Fruit fly (Drosophila melanogaster) whole organism, embryonic: Measurements from ENCODE around the gene Claspin.

Source experiments
- Asciz ChIP-seq: fragments of 200-800 bp; sonication (Bioruptor generic); optimal IDR thresholded peaks from 2 replicates; lab custom pipeline; 2017; ENCODE audit warnings: missing biosample characterization, mild to moderate bottlenecking, missing genetic modification characterization, missing genetic modification reagents
- Atf-2 ChIP-seq: fragments of 200-800 bp; sonication (Bioruptor generic); optimal IDR thresholded peaks from 2 replicates; lab custom pipeline; 2016; ENCODE audit warnings: missing biosample characterization, missing genetic modification characterization
- Awh ChIP-seq: fragments of 200-800 bp; sonication (Bioruptor generic); IDR thresholded peaks from 2 replicates; pipeline ENCODE4, ENCODE4 v1.3.6; 2022; ENCODE audit warnings: missing biosample characterization, missing genetic modification characterization
- BtbVII ChIP-seq: fragments of 200-800 bp; sonication (Bioruptor generic); optimal IDR thresholded peaks from 3 replicates; lab custom pipeline; 2017; ENCODE audit warnings: missing biosample characterization, mild to moderate bottlenecking, missing genetic modification characterization
- CG10565 ChIP-seq: fragments of 200-800 bp; sonication (Bioruptor generic); optimal IDR thresholded peaks from 3 replicates; lab custom pipeline; 2016; ENCODE audit warnings: missing biosample characterization, mild to moderate bottlenecking, missing genetic modification characterization
- CG10979 ChIP-seq: fragments of 200-800 bp; sonication (Bioruptor generic); optimal IDR thresholded peaks from 2 replicates; lab custom pipeline; 2018; ENCODE audit warnings: missing biosample characterization, mild to moderate bottlenecking, missing genetic modification characterization, moderate library complexity
- CG11085 ChIP-seq: fragments of 200-800 bp; sonication (Bioruptor generic); IDR thresholded peaks from 2 replicates; pipeline ENCODE4 v1.3.6; 2022; ENCODE audit warnings: missing biosample characterization, missing genetic modification characterization
- CG11723 ChIP-seq: fragments of 200-800 bp; sonication (Bioruptor generic); optimal IDR thresholded peaks from 2 replicates; lab custom pipeline; 2017; ENCODE audit warnings: missing biosample characterization, mild to moderate bottlenecking, missing genetic modification characterization
- CG12659 ChIP-seq: fragments of 200-800 bp; sonication (Bioruptor generic); optimal IDR thresholded peaks from 3 replicates; lab custom pipeline; 2017; ENCODE audit warnings: mild to moderate bottlenecking, missing biosample characterization, missing genetic modification reagents, missing genetic modification characterization
- CG15514 ChIP-seq: fragments of 200-800 bp; sonication (Bioruptor generic); optimal IDR thresholded peaks from 3 replicates; lab custom pipeline; 2017; ENCODE audit warnings: missing biosample characterization, missing genetic modification characterization, mild to moderate bottlenecking, moderate library complexity, missing genetic modification reagents
- CG15696 ChIP-seq: fragments of 200-800 bp; sonication (Bioruptor generic); optimal IDR thresholded peaks from 2 replicates; lab custom pipeline; 2019; ENCODE audit warnings: missing biosample characterization, mild to moderate bottlenecking, missing genetic modification characterization, moderate library complexity
- CG1647 ChIP-seq: fragments of 200-800 bp; sonication (Bioruptor generic); optimal IDR thresholded peaks from 3 replicates; lab custom pipeline; 2016; ENCODE audit warnings: missing biosample characterization, missing genetic modification characterization
- CG17912 ChIP-seq: fragments of 200-800 bp; sonication (Bioruptor generic); optimal IDR thresholded peaks from 2 replicates; lab custom pipeline; 2018; ENCODE audit warnings: missing biosample characterization, mild to moderate bottlenecking, missing genetic modification characterization
- CG18619 ChIP-seq: fragments of 200-800 bp; sonication (Bioruptor generic); optimal IDR thresholded peaks from 3 replicates; lab custom pipeline; 2017; ENCODE audit warnings: missing biosample characterization, mild to moderate bottlenecking, missing genetic modification characterization
- CG2199 ChIP-seq: fragments of 200-800 bp; sonication (Bioruptor generic); IDR thresholded peaks from 3 replicates; pipeline ENCODE4 v1.3.6; 2022; ENCODE audit warnings: missing biosample characterization, missing genetic modification characterization
- CG30431 ChIP-seq: fragments of 200-800 bp; sonication (Bioruptor generic); optimal IDR thresholded peaks from 2 replicates; lab custom pipeline; 2017; ENCODE audit warnings: missing biosample characterization, missing genetic modification characterization
- CG7357 ChIP-seq: fragments of 200-800 bp; sonication (Bioruptor generic); IDR thresholded peaks from 3 replicates; pipeline ENCODE4 v1.3.6; 2022; ENCODE audit warnings: missing biosample characterization, missing genetic modification characterization
- CG9727 ChIP-seq: fragments of 200-800 bp; sonication (Bioruptor generic); optimal IDR thresholded peaks from 3 replicates; lab custom pipeline; 2017; ENCODE audit warnings: missing biosample characterization, mild to moderate bottlenecking, missing genetic modification characterization
- CG9932 ChIP-seq: fragments of 200-800 bp; sonication (Bioruptor generic); IDR thresholded peaks from 2 replicates; pipeline ENCODE4 v1.3.6; 2022; ENCODE audit warnings: missing biosample characterization, missing genetic modification characterization
- Dad ChIP-seq: fragments of 200-800 bp; sonication (Bioruptor generic); optimal IDR thresholded peaks from 3 replicates; lab custom pipeline; 2016; ENCODE audit warnings: missing biosample characterization, missing genetic modification characterization
- Drgx ChIP-seq: fragments of 200-800 bp; sonication (Bioruptor generic); IDR thresholded peaks from 2 replicates; pipeline ENCODE4 v1.3.6; 2022; ENCODE audit warnings: missing biosample characterization, missing genetic modification characterization
- Fer1 ChIP-seq: fragments of 200-800 bp; sonication (Bioruptor generic); optimal IDR thresholded peaks from 2 replicates; lab custom pipeline; 2017; ENCODE audit warnings: missing biosample characterization, mild to moderate bottlenecking, missing genetic modification characterization
- Fer2 ChIP-seq: fragments of 200-800 bp; sonication (Bioruptor generic); optimal IDR thresholded peaks from 2 replicates; lab custom pipeline; 2018; ENCODE audit warnings: missing biosample characterization, mild to moderate bottlenecking, missing genetic modification characterization, moderate library complexity
- Hsf ChIP-seq: fragments of 200-800 bp; sonication (Bioruptor generic); optimal IDR thresholded peaks from 3 replicates; lab custom pipeline; 2016; ENCODE audit warnings: missing biosample characterization, missing genetic modification characterization
- MESR4 ChIP-seq: fragments of 200-800 bp; sonication (Bioruptor generic); optimal IDR thresholded peaks from 2 replicates; lab custom pipeline; 2018; ENCODE audit warnings: missing biosample characterization, mild to moderate bottlenecking, missing genetic modification characterization, moderate library complexity
- Med ChIP-seq: fragments of 200-800 bp; sonication (Bioruptor generic); peaks from one replicate; lab custom pipeline; 2016; ENCODE audit warnings: missing biosample characterization, missing genetic modification characterization, mild to moderate bottlenecking, inconsistent platforms, moderate library complexity
- Myb ChIP-seq: fragments of 200-800 bp; sonication (Bioruptor generic); optimal IDR thresholded peaks from 2 replicates; lab custom pipeline; 2016; ENCODE audit warnings: missing biosample characterization, missing genetic modification characterization
- Oli ChIP-seq: fragments of 200-800 bp; sonication (Bioruptor generic); optimal IDR thresholded peaks from 2 replicates; lab custom pipeline; 2018; ENCODE audit warnings: missing biosample characterization, mild to moderate bottlenecking, missing genetic modification characterization, moderate library complexity
- Opbp ChIP-seq: fragments of 200-800 bp; sonication (Bioruptor generic); IDR thresholded peaks from 3 replicates; pipeline ENCODE4 v1.3.6; 2022; ENCODE audit warnings: missing biosample characterization, missing genetic modification characterization; ENCODE audit not compliant: partially characterized antibody
- Rfx ChIP-seq: fragments of 200-800 bp; sonication (Bioruptor generic); IDR thresholded peaks from 2 replicates; pipeline ENCODE4 v1.3.6; 2022; ENCODE audit warnings: missing biosample characterization, missing genetic modification characterization
- Sin3A ChIP-seq: fragments of >200 bp; optimal IDR thresholded peaks from 2 replicates; lab custom pipeline; 2018
- Sry-β ChIP-seq: fragments of 200-800 bp; sonication (Bioruptor generic); optimal IDR thresholded peaks from 2 replicates; lab custom pipeline; 2018; ENCODE audit warnings: missing biosample characterization, mild to moderate bottlenecking, missing genetic modification characterization, moderate library complexity
- ato ChIP-seq: fragments of 200-800 bp; sonication (Bioruptor generic); IDR thresholded peaks from 2 replicates; pipeline ENCODE4 v1.3.6; 2022; ENCODE audit warnings: missing biosample characterization, missing genetic modification characterization; ENCODE audit not compliant: partially characterized antibody
- bigmax ChIP-seq: fragments of 200-800 bp; sonication (Bioruptor generic); optimal IDR thresholded peaks from 2 replicates; lab custom pipeline; 2018; ENCODE audit warnings: missing biosample characterization, mild to moderate bottlenecking, missing genetic modification characterization
- croc ChIP-seq: fragments of 200-800 bp; sonication (Bioruptor generic); conservative IDR thresholded peaks from 3 replicates; pipeline ENCODE4 v1.3.6; 2022; ENCODE audit warnings: missing biosample characterization, missing genetic modification characterization
- cwo ChIP-seq: fragments of 200-800 bp; sonication (Bioruptor generic); optimal IDR thresholded peaks from 3 replicates; lab custom pipeline; 2017; ENCODE audit warnings: missing biosample characterization, missing genetic modification characterization, mild to moderate bottlenecking, moderate library complexity, missing genetic modification reagents
- disco-r ChIP-seq: fragments of 200-800 bp; sonication (Bioruptor generic); optimal IDR thresholded peaks from 2 replicates; lab custom pipeline; 2016; ENCODE audit warnings: missing biosample characterization, missing genetic modification characterization
- en ChIP-seq: fragments of 200-800 bp; sonication (Bioruptor generic); optimal IDR thresholded peaks from 2 replicates; lab custom pipeline; 2016; ENCODE audit warnings: missing biosample characterization, missing genetic modification characterization
- ewg ChIP-seq: fragments of 200-800 bp; sonication (Bioruptor generic); optimal IDR thresholded peaks from 3 replicates; lab custom pipeline; 2017; ENCODE audit warnings: mild to moderate bottlenecking, missing biosample characterization, missing genetic modification reagents, missing genetic modification characterization
- fd64A ChIP-seq: fragments of 200-800 bp; sonication (Bioruptor generic); optimal IDR thresholded peaks from 3 replicates; lab custom pipeline; 2018; ENCODE audit warnings: missing biosample characterization, mild to moderate bottlenecking, missing genetic modification characterization
- jigr1 ChIP-seq: fragments of 200-800 bp; sonication (Bioruptor generic); IDR thresholded peaks from 3 replicates; pipeline ENCODE4 v1.3.6; 2022; ENCODE audit warnings: missing biosample characterization, missing genetic modification characterization
- otp ChIP-seq: fragments of 200-800 bp; sonication (Bioruptor generic); IDR thresholded peaks from 3 replicates; pipeline ENCODE4, ENCODE4 v1.3.6; 2022; ENCODE audit warnings: missing biosample characterization, missing genetic modification characterization
- salm ChIP-seq: fragments of 200-800 bp; sonication (Bioruptor generic); optimal IDR thresholded peaks from 2 replicates; lab custom pipeline; 2018; ENCODE audit warnings: missing biosample characterization, mild to moderate bottlenecking, missing genetic modification characterization
- slp2 ChIP-seq: fragments of 200-800 bp; sonication (Bioruptor generic); optimal IDR thresholded peaks from 2 replicates; lab custom pipeline; 2016; ENCODE audit warnings: missing biosample characterization, missing genetic modification characterization
- sqz ChIP-seq: fragments of 200-800 bp; sonication (Bioruptor generic); optimal IDR thresholded peaks from 3 replicates; lab custom pipeline; 2018; ENCODE audit warnings: missing biosample characterization, mild to moderate bottlenecking, missing genetic modification characterization
- sug ChIP-seq: fragments of 200-800 bp; optimal IDR thresholded peaks from 2 replicates; lab custom pipeline; 2019; ENCODE audit warnings: missing biosample characterization, mild to moderate bottlenecking, missing genetic modification characterization, moderate library complexity
- toy ChIP-seq: fragments of 200-800 bp; sonication (Bioruptor generic); IDR thresholded peaks from 2 replicates; pipeline ENCODE4 v1.3.6; 2022; ENCODE audit warnings: missing biosample characterization, missing genetic modification characterization
- ttk ChIP-seq: fragments of 200-800 bp; sonication (Bioruptor generic); IDR thresholded peaks from 2 replicates; pipeline ENCODE4 v2.1.2; 2022; ENCODE audit warnings: missing biosample characterization, missing genetic modification characterization
- wek ChIP-seq: fragments of 200-800 bp; sonication (Bioruptor generic); optimal IDR thresholded peaks from 3 replicates; lab custom pipeline; 2018; ENCODE audit warnings: missing biosample characterization, mild to moderate bottlenecking, missing genetic modification characterization, moderate library complexity
- wor ChIP-seq: fragments of 200-800 bp; sonication (Bioruptor generic); IDR thresholded peaks from 2 replicates; pipeline ENCODE4 v1.3.6; 2022; ENCODE audit warnings: missing biosample characterization, missing genetic modification characterization
- yki ChIP-seq: fragments of >200 bp; optimal IDR thresholded peaks from 3 replicates; lab custom pipeline; 2018
- zen2 ChIP-seq: fragments of 200-800 bp; sonication (Bioruptor generic); IDR thresholded peaks from 3 replicates; pipeline ENCODE4 v1.3.6; 2022; ENCODE audit warnings: missing biosample characterization, missing genetic modification characterization; ENCODE audit not compliant: partially characterized antibody

Claspin gene

dm6 chr3L:4282627-4283026 is 30.7 kb upstream of the Claspin start, which contains the start of gene CG11583 (continued):
- TF ChIP-seq fd64A (GFP tag; lab: Kevin White, UChicago) (no peak), CG11085 (GFP tag; lab: Robert Waterston, UW) (no peak), zen2 (GFP tag; lab: Robert Waterston, UW) (no peak), yki (no peak), Awh (GFP tag; lab: Robert Waterston, UW) (no peak), Sin3A (lab: Kevin White, UChicago) (peak; percentile 33), ewg (GFP tag; lab: Kevin White, UChicago) (no peak), Oli (no peak), Opbp (GFP tag; lab: Robert Waterston, UW) (0 out of 3 replicates have a peak, but pooled peaks have one; percentile 14), CG9932 (peak; percentile 61), Fer2 (tag; lab: Kevin White, UChicago) (peak; percentile 6), CG30431 (no peak), CG15514 (peak; percentile 97), Med (GFP tag; lab: Kevin White, UChicago) (peak; percentile 93), ttk (GFP tag; lab: Robert Waterston, UW) (no peak), CG15696 (no peak), Rfx (GFP tag; lab: Robert Waterston, UW) (peak; percentile 58), wek (no peak), bigmax (GFP tag; lab: Kevin White, UChicago) (no peak), MESR4 (peak; percentile 83), CG1647 (GFP tag; lab: Kevin White, UChicago) (peak; percentile 55), sug (tag; lab: Kevin White, UChicago) (no peak), jigr1 (GFP tag; lab: Robert Waterston, UW) (no peak), disco-r (GFP tag; lab: Kevin White, UChicago) (no peak), croc (GFP tag; lab: Robert Waterston, UW) (no peak), ato (no peak), Asciz (GFP tag; lab: Kevin White, UChicago) (no peak), CG18619 (GFP tag; lab: Kevin White, UChicago) (no peak), salm (tag; lab: Kevin White, UChicago) (no peak), Dad (peak; percentile 35), BtbVII (GFP tag; lab: Kevin White, UChicago) (peak; percentile 5), CG12659 (GFP tag; lab: Kevin White, UChicago) (peak; percentile 63), CG2199 (no peak), Myb (GFP tag; lab: Kevin White, UChicago) (peak; percentile 92), CG10979 (tag; lab: Kevin White, UChicago) (no peak), sqz (GFP tag; lab: Kevin White, UChicago) (no peak), CG10565 (GFP tag; lab: Kevin White, UChicago) (no peak), CG7357 (GFP tag; lab: Robert Waterston, UW) (no peak), cwo (GFP tag; lab: Kevin White, UChicago) (peak; percentile 93), CG17912 (GFP tag; lab: Kevin White, UChicago) (no peak), slp2 (GFP tag; lab: Kevin White, UChicago) (peak; percentile 25), toy (GFP tag; lab: Robert Waterston, UW) (no peak), Atf-2 (GFP tag; lab: Kevin White, UChicago) (no peak), Hsf (GFP tag; lab: Kevin White, UChicago) (peak; percentile 18), CG11723 (GFP tag; lab: Kevin White, UChicago) (no peak), wor (GFP tag; lab: Robert Waterston, UW) (no peak), Sry-β (GFP tag; lab: Kevin White, UChicago) (no peak), otp (GFP tag; lab: Robert Waterston, UW) (no peak), CG9727 (GFP tag; lab: Kevin White, UChicago) (no peak), en (GFP tag; lab: Kevin White, UChicago) (peak; percentile 4), Fer1 (GFP tag; lab: Kevin White, UChicago) (peak; percentile 42), Drgx (GFP tag; lab: Robert Waterston, UW) (no peak)
